Fruit fly (Drosophila melanogaster) whole organism, pupa: Measurements from ENCODE around the gene drongo.

Experiments
- CG12605 ChIP-seq: fragments of 200-800 bp; sonication (Bioruptor generic); IDR thresholded peaks from 2 replicates; pipeline ENCODE4 v1.3.6; 2022; ENCODE audit warnings: missing biosample characterization, missing genetic modification characterization
- CG13204 ChIP-seq: fragments of 200-800 bp; sonication (Bioruptor generic); optimal IDR thresholded peaks from 2 replicates; lab custom pipeline; 2018; ENCODE audit warnings: missing biosample characterization, mild to moderate bottlenecking, missing genetic modification characterization, moderate library complexity
- CG8159 ChIP-seq: fragments of 200-800 bp; sonication (Bioruptor generic); optimal IDR thresholded peaks from 3 replicates; lab custom pipeline; 2018; ENCODE audit warnings: missing biosample characterization, mild to moderate bottlenecking, missing genetic modification characterization, moderate library complexity

DNA sequence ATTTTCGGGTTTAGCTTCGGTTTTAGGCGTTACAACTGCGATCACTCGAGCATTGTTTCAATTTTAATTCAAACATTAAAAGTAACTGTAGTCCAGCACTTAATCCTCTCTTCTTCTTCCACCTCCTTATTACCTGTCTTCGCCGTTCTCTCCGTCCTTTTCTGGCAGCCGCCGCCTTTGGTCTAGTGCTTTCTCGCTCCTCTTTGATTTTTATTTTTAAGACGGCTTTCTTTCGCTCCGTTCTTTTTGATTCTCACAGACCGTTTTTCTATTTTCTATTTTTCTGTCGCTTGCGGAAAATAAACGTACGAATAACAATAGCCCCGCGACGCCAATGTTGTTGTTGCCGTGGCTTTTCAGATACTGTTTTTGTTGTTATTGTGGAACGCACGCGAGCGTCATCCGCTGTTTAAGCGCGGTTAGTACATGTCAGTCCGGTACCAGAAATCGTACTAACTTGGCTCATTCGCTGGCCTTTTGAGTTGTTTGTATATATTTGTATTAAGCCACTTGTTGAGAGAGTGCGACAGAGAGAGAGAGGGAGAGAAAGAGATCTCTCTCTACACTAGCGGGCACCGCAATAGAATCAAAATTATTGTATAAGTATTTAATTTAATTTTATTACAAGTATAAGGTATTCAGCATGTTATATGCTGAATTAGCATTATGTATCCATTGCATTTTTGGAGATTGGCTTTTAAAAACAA, 17.2 kb upstream of the drongo start, which contains the start of gene aru:
- TF ChIP-seq CG12605, result no peak; the same call in 1 of the 2 replicates
- TF ChIP-seq CG13204 (GFP tag; lab: Kevin White, UChicago), result peak; percentile 7
- TF ChIP-seq CG8159, result peak; percentile 44
